Fruit fly (Drosophila melanogaster) whole organism, embryonic: ENCODE measurements around the gene CG33110.

Source experiments
- Asciz ChIP-seq: fragments of 200-800 bp; sonication (Bioruptor generic); optimal IDR thresholded peaks from 2 replicates; lab custom pipeline; 2017; ENCODE audit warnings: missing biosample characterization, mild to moderate bottlenecking, missing genetic modification characterization, missing genetic modification reagents
- Bteb2 ChIP-seq: fragments of 200-800 bp; sonication (Bioruptor generic); optimal IDR thresholded peaks from 2 replicates; lab custom pipeline; 2016; ENCODE audit warnings: missing biosample characterization, missing genetic modification characterization
- CG10366 ChIP-seq: fragments of 200-800 bp; sonication (Bioruptor generic); IDR thresholded peaks from 2 replicates; pipeline ENCODE4 v1.3.6; 2022; ENCODE audit warnings: missing biosample characterization, missing genetic modification characterization
- CG11695 ChIP-seq: fragments of 200-800 bp; sonication (Bioruptor generic); IDR thresholded peaks from 3 replicates; pipeline ENCODE4 v1.3.6; 2022; ENCODE audit warnings: missing biosample characterization, missing genetic modification characterization
- CG11723 ChIP-seq: fragments of 200-800 bp; sonication (Bioruptor generic); optimal IDR thresholded peaks from 2 replicates; lab custom pipeline; 2017; ENCODE audit warnings: missing biosample characterization, mild to moderate bottlenecking, missing genetic modification characterization
- CG14050 ChIP-seq: fragments of 200-800 bp; sonication (Bioruptor generic); IDR thresholded peaks from 3 replicates; pipeline ENCODE4 v1.3.6; 2022; ENCODE audit warnings: missing biosample characterization, missing genetic modification characterization
- CG14441 ChIP-seq: fragments of 200-800 bp; sonication (Bioruptor generic); IDR thresholded peaks from 2 replicates; pipeline ENCODE4 v1.3.6; 2022; ENCODE audit warnings: missing biosample characterization, missing genetic modification characterization
- CG14667 ChIP-seq: fragments of 200-800 bp; sonication (Bioruptor generic); IDR thresholded peaks from 2 replicates; pipeline ENCODE4 v1.3.6; 2022; ENCODE audit warnings: missing biosample characterization, missing genetic modification characterization
- CG14965 ChIP-seq: fragments of 200-800 bp; sonication (Bioruptor generic); optimal IDR thresholded peaks from 2 replicates; lab custom pipeline; 2016; ENCODE audit warnings: missing biosample characterization, missing genetic modification characterization, borderline replicate concordance
- CG1602 ChIP-seq: fragments of 200-800 bp; sonication (Bioruptor generic); optimal IDR thresholded peaks from 3 replicates; lab custom pipeline; 2016; ENCODE audit warnings: missing biosample characterization, missing genetic modification characterization
- CG1603 ChIP-seq: fragments of 200-800 bp; sonication (Bioruptor generic); optimal IDR thresholded peaks from 2 replicates; lab custom pipeline; 2019; ENCODE audit warnings: missing biosample characterization, mild to moderate bottlenecking, missing genetic modification characterization, moderate library complexity
- CG1832 ChIP-seq: fragments of 200-800 bp; sonication (Bioruptor generic); optimal IDR thresholded peaks from 2 replicates; lab custom pipeline; 2017; ENCODE audit warnings: missing biosample characterization, mild to moderate bottlenecking, missing genetic modification characterization, inconsistent platforms
- CG18599 ChIP-seq: fragments of 200-800 bp; sonication (Bioruptor generic); optimal IDR thresholded peaks from 3 replicates; lab custom pipeline; 2017; ENCODE audit warnings: missing biosample characterization, missing genetic modification characterization, mild to moderate bottlenecking, moderate library complexity, missing genetic modification reagents
- CG30403 ChIP-seq: fragments of 200-800 bp; sonication (Bioruptor generic); optimal IDR thresholded peaks from 3 replicates; lab custom pipeline; 2016; ENCODE audit warnings: missing biosample characterization, missing genetic modification characterization
- CG32532 ChIP-seq: fragments of 200-800 bp; sonication (Bioruptor generic); IDR thresholded peaks from 2 replicates; pipeline ENCODE4 v1.3.6; 2022; ENCODE audit warnings: missing biosample characterization, missing genetic modification characterization
- CG3407 ChIP-seq: fragments of 200-800 bp; sonication (Bioruptor generic); optimal IDR thresholded peaks from 2 replicates; lab custom pipeline; 2018; ENCODE audit warnings: missing biosample characterization, mild to moderate bottlenecking, missing genetic modification characterization
- CG4730 ChIP-seq: fragments of 200-800 bp; sonication (Bioruptor generic); IDR thresholded peaks from 2 replicates; pipeline ENCODE4 v1.3.6; 2022; ENCODE audit warnings: missing biosample characterization, missing genetic modification characterization
- CG6683 ChIP-seq: fragments of 200-800 bp; sonication (Bioruptor generic); optimal IDR thresholded peaks from 2 replicates; lab custom pipeline; 2017; ENCODE audit warnings: missing biosample characterization, mild to moderate bottlenecking, missing genetic modification characterization, missing genetic modification reagents
- CG7372 ChIP-seq: fragments of 200-800 bp; sonication (Bioruptor generic); IDR thresholded peaks from 2 replicates; pipeline ENCODE4 v1.3.6; 2022; ENCODE audit warnings: missing biosample characterization, missing genetic modification characterization
- CG7556 ChIP-seq: fragments of 200-800 bp; sonication (Bioruptor generic); optimal IDR thresholded peaks from 2 replicates; lab custom pipeline; 2017; ENCODE audit warnings: missing biosample characterization, mild to moderate bottlenecking, missing genetic modification characterization
- CG8765 ChIP-seq: fragments of 200-800 bp; sonication (Bioruptor generic); IDR thresholded peaks from 2 replicates; pipeline ENCODE4 v1.3.6; 2022; ENCODE audit warnings: missing biosample characterization, missing genetic modification characterization
- Camta ChIP-seq: fragments of 200-800 bp; sonication (Bioruptor generic); optimal IDR thresholded peaks from 2 replicates; lab custom pipeline; 2016; ENCODE audit warnings: missing biosample characterization, missing genetic modification characterization
- Dbx ChIP-seq: fragments of 200-800 bp; sonication (Bioruptor generic); IDR thresholded peaks from 3 replicates; pipeline ENCODE4 v1.3.6; 2022; ENCODE audit warnings: missing biosample characterization, missing genetic modification characterization
- Gsc ChIP-seq: fragments of 200-800 bp; sonication (Bioruptor generic); IDR thresholded peaks from 2 replicates; pipeline ENCODE4 v1.3.6; 2022; ENCODE audit warnings: missing biosample characterization, missing genetic modification characterization
- HLH54F ChIP-seq: fragments of 200-800 bp; sonication (Bioruptor generic); optimal IDR thresholded peaks from 3 replicates; lab custom pipeline; 2016; ENCODE audit warnings: missing biosample characterization, missing genetic modification characterization
- Hsf ChIP-seq: fragments of 200-800 bp; sonication (Bioruptor generic); optimal IDR thresholded peaks from 3 replicates; lab custom pipeline; 2016; ENCODE audit warnings: missing biosample characterization, missing genetic modification characterization
- Max ChIP-seq: fragments of 200-800 bp; sonication (Bioruptor generic); optimal IDR thresholded peaks from 2 replicates; lab custom pipeline; 2016; ENCODE audit warnings: missing biosample characterization, mild to moderate bottlenecking, missing genetic modification characterization
- Med ChIP-seq: fragments of 200-800 bp; sonication (Bioruptor generic); peaks from one replicate; lab custom pipeline; 2016; ENCODE audit warnings: missing biosample characterization, missing genetic modification characterization, mild to moderate bottlenecking, inconsistent platforms, moderate library complexity
- NfI ChIP-seq: fragments of 200-800 bp; sonication (Bioruptor generic); optimal IDR thresholded peaks from 3 replicates; lab custom pipeline; 2018; ENCODE audit warnings: missing biosample characterization, mild to moderate bottlenecking, missing genetic modification characterization, moderate library complexity
- Rx ChIP-seq: fragments of 200-800 bp; sonication (Bioruptor generic); IDR thresholded peaks from 2 replicates; pipeline ENCODE4 v1.3.6; 2022; ENCODE audit warnings: missing biosample characterization, missing genetic modification characterization
- Sox100B ChIP-seq: fragments of 200-800 bp; sonication (Bioruptor generic); optimal IDR thresholded peaks from 3 replicates; lab custom pipeline; 2018; ENCODE audit warnings: missing biosample characterization, mild to moderate bottlenecking, missing genetic modification characterization
- Vsx1 ChIP-seq: fragments of 200-800 bp; sonication (Bioruptor generic); optimal IDR thresholded peaks from 2 replicates; lab custom pipeline; 2017; ENCODE audit warnings: missing biosample characterization, mild to moderate bottlenecking, missing genetic modification characterization, missing genetic modification reagents
- Xbp1 ChIP-seq: fragments of 200-800 bp; sonication (Bioruptor generic); optimal IDR thresholded peaks from 3 replicates; lab custom pipeline; 2016; ENCODE audit warnings: missing biosample characterization, mild to moderate bottlenecking, missing genetic modification characterization
- crol ChIP-seq: fragments of 200-800 bp; sonication (Bioruptor generic); IDR thresholded peaks from 2 replicates; pipeline ENCODE4 v1.3.6; 2022; ENCODE audit warnings: missing biosample characterization, missing genetic modification characterization
- dysf ChIP-seq: fragments of 200-800 bp; sonication (Bioruptor generic); IDR thresholded peaks from 3 replicates; pipeline ENCODE4 v1.3.6; 2022; ENCODE audit warnings: missing biosample characterization, missing genetic modification characterization
- ind ChIP-seq: fragments of 200-800 bp; sonication (Bioruptor generic); optimal IDR thresholded peaks from 3 replicates; lab custom pipeline; 2016; ENCODE audit warnings: missing biosample characterization, missing genetic modification characterization
- mirr ChIP-seq: fragments of 200-800 bp; sonication (Bioruptor generic); optimal IDR thresholded peaks from 3 replicates; lab custom pipeline; 2018; ENCODE audit warnings: missing biosample characterization, mild to moderate bottlenecking, missing genetic modification characterization
- nom ChIP-seq: fragments of 200-800 bp; sonication (Bioruptor generic); optimal IDR thresholded peaks from 2 replicates; lab custom pipeline; 2017; ENCODE audit warnings: missing biosample characterization, missing genetic modification characterization, mild to moderate bottlenecking, moderate library complexity, missing genetic modification reagents
- org-1 ChIP-seq: fragments of 200-800 bp; sonication (Bioruptor generic); optimal IDR thresholded peaks from 2 replicates; lab custom pipeline; 2017; ENCODE audit warnings: missing biosample characterization, missing genetic modification characterization
- pan ChIP-seq, 4 experiments: fragments of >200 bp in 3 of 4; fragments of 200-800 bp in 1 of 4; sonication (Bioruptor generic) in 1 of 4; optimal IDR thresholded peaks in 3 of 4; IDR thresholded peaks in 1 of 4; 2 replicates each; pipeline versions ENCODE4 v1.3.6 to Lab custom; 2017 to 2022; ENCODE audit warnings: missing biosample characterization in 2 of 4, missing genetic modification characterization in 2 of 4, mixed read lengths in 1 of 4
- phol ChIP-seq: fragments of 200-800 bp; sonication (Bioruptor generic); optimal IDR thresholded peaks from 3 replicates; lab custom pipeline; 2018; ENCODE audit warnings: missing biosample characterization, mild to moderate bottlenecking, missing genetic modification characterization, moderate library complexity
- psq ChIP-seq: fragments of 200-800 bp; sonication (Bioruptor generic); optimal IDR thresholded peaks from 2 replicates; lab custom pipeline; 2017; ENCODE audit warnings: missing biosample characterization, missing genetic modification characterization
- sc ChIP-seq, 3 experiments: fragments of >200 bp in 2 of 3; fragments of 200-800 bp in 1 of 3; sonication (Bioruptor generic) in 1 of 3; optimal IDR thresholded peaks; 2 replicates in 2 of 3; 3 replicates in 1 of 3; lab custom pipeline; 2017; ENCODE audit warnings: mild to moderate bottlenecking in 1 of 3, missing biosample characterization in 1 of 3, missing genetic modification characterization in 1 of 3, missing genetic modification reagents in 1 of 3
- sens ChIP-seq: fragments of 200-800 bp; sonication (Bioruptor generic); peaks from one replicate; lab custom pipeline; 2016; ENCODE audit warnings: missing biosample characterization, missing genetic modification characterization
- slbo ChIP-seq: fragments of 200-800 bp; sonication (Bioruptor generic); IDR thresholded peaks from 2 replicates; pipeline ENCODE4 v1.3.6; 2022; ENCODE audit warnings: missing biosample characterization, missing genetic modification characterization
- yki ChIP-seq: fragments of >200 bp; optimal IDR thresholded peaks from 3 replicates; lab custom pipeline; 2018
- z ChIP-seq: fragments of 200-800 bp; sonication (Bioruptor generic); IDR thresholded peaks from 3 replicates; pipeline ENCODE4 v1.3.6; 2022; ENCODE audit warnings: missing biosample characterization, missing genetic modification characterization
- zf30C ChIP-seq: fragments of 200-800 bp; sonication (Bioruptor generic); optimal IDR thresholded peaks from 3 replicates; lab custom pipeline; 2018; ENCODE audit warnings: missing biosample characterization, mild to moderate bottlenecking, missing genetic modification characterization
- zfh1 ChIP-seq: fragments of 200-800 bp; sonication (Bioruptor generic); IDR thresholded peaks from 3 replicates; pipeline ENCODE4 v1.3.6; 2022; ENCODE audit warnings: missing biosample characterization, missing genetic modification characterization

Gene CG33110

DNA sequence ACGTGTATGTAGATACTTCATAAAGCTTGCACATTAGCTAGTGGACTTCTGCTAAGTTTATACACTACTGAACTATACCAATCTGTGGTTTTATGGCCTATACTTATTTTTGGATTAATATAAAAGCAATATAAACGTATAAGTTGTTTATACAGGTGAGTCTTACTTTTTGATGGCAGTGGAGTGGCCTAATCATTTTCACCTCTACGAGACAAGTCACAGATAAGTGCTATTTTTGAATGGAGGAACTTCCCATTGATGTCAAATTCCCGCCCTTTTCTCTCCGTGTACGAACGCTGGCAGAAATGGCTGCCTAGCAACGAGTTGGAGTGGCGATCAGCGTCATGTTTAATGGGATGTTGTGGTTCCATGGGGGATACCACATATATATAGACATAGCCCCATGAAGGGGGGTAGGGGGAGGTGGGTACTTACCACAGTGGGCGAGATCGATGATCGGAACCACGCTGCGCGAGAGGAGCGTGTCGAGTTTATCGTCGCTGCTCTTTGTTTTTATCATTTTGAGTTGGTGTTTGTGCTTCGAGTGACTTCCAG lies 43.6 kb upstream of the CG33110 start (continued):
- 0 out of 3 replicates have a peak, but pooled peaks have one; percentile 23 for TF ChIP-seq Dbx (GFP tag; lab: Robert Waterston, UW)
- peak; percentile 61 for TF ChIP-seq zf30C (GFP tag; lab: Kevin White, UChicago)
- TF ChIP-seq CG32532 (GFP tag; lab: Robert Waterston, UW), result peak; percentile 40; the same call in 1 of the 2 replicates
- TF ChIP-seq Sox100B (GFP tag; lab: Kevin White, UChicago), result peak; percentile 21
- peak; percentile 37 for TF ChIP-seq CG30403 (GFP tag; lab: Kevin White, UChicago)
- peak; percentile 25 for TF ChIP-seq Xbp1
- TF ChIP-seq slbo (GFP tag; lab: Robert Waterston, UW), result peak; percentile 40
- TF ChIP-seq zfh1 (GFP tag; lab: Robert Waterston, UW), result 0 out of 3 replicates have a peak, but pooled peaks have one; percentile 31
- peak; percentile 89 for TF ChIP-seq Med (GFP tag; lab: Kevin White, UChicago)
- 0 out of 2 replicates have a peak, but pooled peaks have one; percentile 20 for TF ChIP-seq Rx (GFP tag; lab: Robert Waterston, UW)
- no peak for TF ChIP-seq org-1 (GFP tag; lab: Kevin White, UChicago)
- peak; percentile 72 for TF ChIP-seq sens (GFP tag; lab: Kevin White, UChicago)
- peak; percentile 27 for TF ChIP-seq ind
- TF ChIP-seq CG1832, result no peak
- no peak for TF ChIP-seq HLH54F
- no peak for TF ChIP-seq psq (GFP tag; lab: Kevin White, UChicago)
- peak; percentile 27 for TF ChIP-seq Asciz (GFP tag; lab: Kevin White, UChicago)
- peak; percentile 7; the same call in 1 of the 2 replicates for TF ChIP-seq CG7372
- TF ChIP-seq CG4730 (GFP tag; lab: Robert Waterston, UW), result 0 out of 2 replicates have a peak, but pooled peaks have one; percentile 27
- no peak for TF ChIP-seq pan (optimal IDR thresholded peaks at IDR 0.05; lab: Kevin White, UChicago)
- TF ChIP-seq pan (GFP tag; optimal IDR thresholded peaks at IDR 0.05 in 1 of 2, IDR thresholded peaks at IDR 0.05 in 1 of 2), result peak in 1 of 2 experiments; percentile 59
- TF ChIP-seq phol (tag; lab: Kevin White, UChicago), result peak; percentile 30
- TF ChIP-seq Max (GFP tag; lab: Kevin White, UChicago), result peak; percentile 28
- peak; percentile 20 for TF ChIP-seq CG7556 (GFP tag; lab: Kevin White, UChicago)
- TF ChIP-seq Vsx1 (GFP tag; lab: Kevin White, UChicago), result peak; percentile 27
- no peak for TF ChIP-seq sc (optimal IDR thresholded peaks at IDR 0.05; lab: Kevin White, UChicago)
- no peak for TF ChIP-seq sc (GFP tag; optimal IDR thresholded peaks at IDR 0.05; lab: Kevin White, UChicago)
- 0 out of 3 replicates have a peak, but pooled peaks have one; percentile 16 for TF ChIP-seq CG11695 (GFP tag; lab: Robert Waterston, UW)
- TF ChIP-seq dysf, result peak; percentile 51; the same call in 2 of the 3 replicates
- 0 out of 3 replicates have a peak, but pooled peaks have one; percentile 20 for TF ChIP-seq z
- peak; percentile 37 for TF ChIP-seq CG18599 (GFP tag; lab: Kevin White, UChicago)
- TF ChIP-seq Hsf (GFP tag; lab: Kevin White, UChicago), result peak; percentile 22
- TF ChIP-seq CG10366 (GFP tag; lab: Robert Waterston, UW), result peak; percentile 35; the same call in 1 of the 2 replicates
- TF ChIP-seq CG8765 (GFP tag; lab: Robert Waterston, UW), result 0 out of 2 replicates have a peak, but pooled peaks have one; percentile 34
- TF ChIP-seq Bteb2 (GFP tag; lab: Kevin White, UChicago), result no peak
- peak; percentile 85 for TF ChIP-seq crol (GFP tag; lab: Robert Waterston, UW)
- TF ChIP-seq CG1602 (GFP tag; lab: Kevin White, UChicago), result no peak
- no peak for TF ChIP-seq CG6683
- TF ChIP-seq CG14667 (GFP tag; lab: Robert Waterston, UW), result 0 out of 2 replicates have a peak, but pooled peaks have one; percentile 45
- no peak for TF ChIP-seq yki (lab: Kevin White, UChicago)
- peak; percentile 59 for TF ChIP-seq CG14441 (GFP tag; lab: Robert Waterston, UW)
- TF ChIP-seq nom (GFP tag; lab: Kevin White, UChicago), result peak; percentile 81
- TF ChIP-seq CG14965 (GFP tag; lab: Kevin White, UChicago), result no peak
- peak; percentile 3 for TF ChIP-seq Camta (GFP tag; lab: Kevin White, UChicago)
- peak; percentile 1 for TF ChIP-seq NfI (GFP tag; lab: Kevin White, UChicago)
- no peak for TF ChIP-seq CG3407 (GFP tag; lab: Kevin White, UChicago)
- TF ChIP-seq CG14050 (GFP tag; lab: Robert Waterston, UW), result no peak
- peak; percentile 19 for TF ChIP-seq CG1603 (tag; lab: Kevin White, UChicago)
- no peak for TF ChIP-seq CG11723 (GFP tag; lab: Kevin White, UChicago)
- no peak for TF ChIP-seq Gsc
- TF ChIP-seq mirr, result peak; percentile 17
